Worm (Caenorhabditis elegans) whole organism, L3 larva: Measurements from ENCODE around the gene ints-11.

Source experiments
- ama-1 ChIP-seq: fragments of 150-350 bp; optimal IDR thresholded peaks from 2 replicates; lab custom pipeline; 2018
- jun-1 ChIP-seq: fragments of 150-350 bp; optimal IDR thresholded peaks from 2 replicates; lab custom pipeline; 2014; ENCODE audit warnings: missing biosample characterization, missing genetic modification reagents, missing genetic modification characterization
- lin-39 ChIP-seq: fragments of 150-350 bp; optimal IDR thresholded peaks from 2 replicates; lab custom pipeline; 2018; ENCODE audit warnings: missing biosample characterization, missing genetic modification reagents, missing genetic modification characterization
- nhr-11 ChIP-seq: fragments of 150-350 bp; optimal IDR thresholded peaks from 2 replicates; lab custom pipeline; 2014; ENCODE audit warnings: missing biosample characterization, missing genetic modification characterization
- nhr-237 ChIP-seq: fragments of 150-350 bp; optimal IDR thresholded peaks from 2 replicates; lab custom pipeline; 2014; ENCODE audit warnings: missing biosample characterization, missing genetic modification characterization
- nhr-28 ChIP-seq: fragments of 150-350 bp; optimal IDR thresholded peaks from 2 replicates; lab custom pipeline; 2014; ENCODE audit warnings: missing biosample characterization, missing genetic modification characterization
- snpc-4 ChIP-seq: fragments of 150-350 bp; optimal IDR thresholded peaks from 2 replicates; lab custom pipeline; 2014; ENCODE audit warnings: missing biosample characterization, missing genetic modification characterization
- unc-62 ChIP-seq: fragments of 150-350 bp; sonication (generic microtip); optimal IDR thresholded peaks from 4 replicates; lab custom pipeline; 2014; ENCODE audit warnings: missing biosample characterization, missing genetic modification reagents, missing genetic modification characterization

DNA sequence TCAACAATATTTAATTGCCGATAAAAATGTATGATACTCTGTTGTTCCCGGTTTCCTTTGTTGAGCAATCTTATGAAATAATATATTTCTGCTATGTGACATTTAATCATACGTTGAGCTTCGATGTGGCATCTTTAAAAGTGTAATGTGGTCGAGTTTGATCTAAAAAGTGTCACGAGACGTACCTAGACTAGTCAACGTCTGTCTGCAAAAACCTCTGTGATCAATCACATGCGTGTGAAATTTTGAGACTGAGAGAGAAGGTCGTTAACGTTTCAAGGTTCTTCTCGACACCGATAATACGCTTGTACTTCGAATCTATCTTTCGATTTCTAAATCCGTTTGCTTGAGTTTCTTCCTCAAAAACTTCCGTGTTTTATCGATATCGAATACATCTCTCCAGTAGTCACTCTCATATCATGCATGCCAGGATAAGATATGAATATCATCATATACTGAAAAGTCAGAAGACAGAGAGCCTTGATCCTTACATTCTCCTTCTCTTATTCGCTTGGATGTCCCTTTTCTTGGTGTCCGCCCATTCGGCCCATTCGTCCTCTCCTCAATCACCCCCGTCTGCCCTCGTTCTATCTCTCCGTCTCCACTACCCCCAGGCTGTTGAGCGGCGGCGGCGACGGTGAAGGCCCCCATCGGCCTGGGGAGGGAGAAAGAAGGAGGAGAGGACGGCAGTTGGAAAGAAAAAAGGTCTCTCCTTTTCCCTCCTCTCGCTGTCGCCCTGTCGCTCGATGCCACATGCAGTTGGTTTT lies 14.8 kb downstream of the ints-11 start:
- TF ChIP-seq nhr-11 (tag; lab: Kevin White, UChicago) (no peak), unc-62 (GFP tag; lab: Kevin White, UChicago) (peak; percentile 42), nhr-28 (tag; lab: Kevin White, UChicago) (no peak), ama-1 (lab: Kevin White, UChicago) (peak; percentile 40), jun-1 (tag; lab: Kevin White, UChicago) (no peak), snpc-4 (tag; lab: Kevin White, UChicago) (no peak), lin-39 (tag; lab: Kevin White, UChicago) (peak; percentile 79), nhr-237 (tag; lab: Kevin White, UChicago) (no peak)
